Worm (Caenorhabditis elegans): ENCODE data around the gene D1086.6.

ce11 chrV:14067816-14068296 lies 11.7 kb upstream of the D1086.6 start, which contains the start of gene D1086.17:
- no peak for TF ChIP-seq rnt-1 (tag; optimal IDR thresholded peaks at IDR 0.05)
- TF ChIP-seq ref-2 (tag; optimal IDR thresholded peaks at IDR 0.05), result no peak
- no peak for TF ChIP-seq elt-2 (tag; optimal IDR thresholded peaks at IDR 0.05)
- no peak for TF ChIP-seq lim-6 (tag; optimal IDR thresholded peaks at IDR 0.05)
- no peak for TF ChIP-seq nfya-1 (tag; optimal IDR thresholded peaks at IDR 0.05)
- TF ChIP-seq pqm-1 (tag; optimal IDR thresholded peaks at IDR 0.05), result no peak
- TF ChIP-seq ceh-30 (tag; optimal IDR thresholded peaks at IDR 0.05), result no peak
- TF ChIP-seq ceh-6 (GFP tag; optimal IDR thresholded peaks at IDR 0.05), result no peak
- TF ChIP-seq sox-4 (tag; optimal IDR thresholded peaks at IDR 0.05), result no peak
- TF ChIP-seq fkh-10 (GFP tag; optimal IDR thresholded peaks at IDR 0.05), result no peak
- TF ChIP-seq gmeb-2 (tag; optimal IDR thresholded peaks at IDR 0.05), result no peak

Measured in whole organism, late embryonic.